Fruit fly (Drosophila melanogaster) whole organism, prepupa: ENCODE data around the gene trbl.

Experiments used
- Blimp-1 ChIP-seq: fragments of 200-800 bp; sonication (Bioruptor generic); optimal IDR thresholded peaks from 3 replicates; lab custom pipeline; 2017; ENCODE audit warnings: missing biosample characterization, missing genetic modification characterization, mild to moderate bottlenecking, moderate library complexity, missing genetic modification reagents
- CG10631 ChIP-seq: fragments of 200-800 bp; sonication (Bioruptor generic); optimal IDR thresholded peaks from 2 replicates; lab custom pipeline; 2016; ENCODE audit warnings: missing biosample characterization, missing genetic modification characterization
- CG10669 ChIP-seq: fragments of 200-800 bp; sonication (Bioruptor generic); optimal IDR thresholded peaks from 3 replicates; lab custom pipeline; 2018; ENCODE audit warnings: missing biosample characterization, mild to moderate bottlenecking, missing genetic modification characterization, moderate library complexity
- CG11294 ChIP-seq: fragments of 200-800 bp; sonication (Bioruptor generic); IDR thresholded peaks from 2 replicates; pipeline ENCODE4 v1.3.6; 2022; ENCODE audit warnings: missing biosample characterization, missing genetic modification characterization
- CG11762 ChIP-seq: fragments of 200-800 bp; sonication (Bioruptor generic); optimal IDR thresholded peaks from 3 replicates; lab custom pipeline; 2016; ENCODE audit warnings: missing biosample characterization, missing genetic modification characterization; ENCODE audit not compliant: insufficient read depth
- CG15336 ChIP-seq: fragments of 200-800 bp; sonication (Bioruptor generic); IDR thresholded peaks from 2 replicates; pipeline ENCODE4 v1.3.6; 2022; ENCODE audit warnings: missing biosample characterization, missing genetic modification characterization
- CG1621 ChIP-seq: fragments of 200-800 bp; sonication (Bioruptor generic); optimal IDR thresholded peaks from 3 replicates; lab custom pipeline; 2018; ENCODE audit warnings: missing biosample characterization, mild to moderate bottlenecking, missing genetic modification characterization
- CG32006 ChIP-seq: fragments of 200-800 bp; sonication (Bioruptor generic); optimal IDR thresholded peaks from 3 replicates; lab custom pipeline; 2017; ENCODE audit warnings: missing biosample characterization, mild to moderate bottlenecking, missing genetic modification characterization
- CG34406 ChIP-seq: fragments of 200-800 bp; sonication (Bioruptor generic); optimal IDR thresholded peaks from 3 replicates; lab custom pipeline; 2016; ENCODE audit warnings: missing biosample characterization, missing genetic modification characterization
- CG3919 ChIP-seq: fragments of 200-800 bp; sonication (Bioruptor generic); optimal IDR thresholded peaks from 3 replicates; lab custom pipeline; 2016; ENCODE audit warnings: missing biosample characterization, missing genetic modification characterization
- CG4318 ChIP-seq: fragments of 200-800 bp; sonication (Bioruptor generic); optimal IDR thresholded peaks from 3 replicates; lab custom pipeline; 2017; ENCODE audit warnings: missing biosample characterization, mild to moderate bottlenecking, missing genetic modification characterization
- CG6163 ChIP-seq: fragments of 200-800 bp; sonication (Bioruptor generic); IDR thresholded peaks from 3 replicates; pipeline ENCODE4 v1.3.6; 2022; ENCODE audit warnings: missing biosample characterization, missing genetic modification characterization
- CG6276 ChIP-seq: fragments of 200-800 bp; sonication (Bioruptor generic); optimal IDR thresholded peaks from 2 replicates; lab custom pipeline; 2017; ENCODE audit warnings: missing biosample characterization, mild to moderate bottlenecking, missing genetic modification characterization
- CG6792 ChIP-seq: fragments of 200-800 bp; sonication (Bioruptor generic); optimal IDR thresholded peaks from 3 replicates; lab custom pipeline; 2016; ENCODE audit warnings: missing biosample characterization, missing genetic modification characterization
- CG6808 ChIP-seq: fragments of 200-800 bp; sonication (Bioruptor generic); optimal IDR thresholded peaks from 3 replicates; lab custom pipeline; 2017; ENCODE audit warnings: missing biosample characterization, missing genetic modification characterization, mild to moderate bottlenecking, moderate library complexity, missing genetic modification reagents
- CG6854 ChIP-seq: fragments of 200-800 bp; sonication (Bioruptor generic); optimal IDR thresholded peaks from 2 replicates; lab custom pipeline; 2017; ENCODE audit warnings: missing biosample characterization, mild to moderate bottlenecking, missing genetic modification characterization
- CG7368 ChIP-seq: fragments of 200-800 bp; sonication (Bioruptor generic); optimal IDR thresholded peaks from 3 replicates; lab custom pipeline; 2016; ENCODE audit warnings: missing biosample characterization, missing genetic modification characterization
- CG8632 ChIP-seq: fragments of 200-800 bp; sonication (Bioruptor generic); optimal IDR thresholded peaks from 3 replicates; lab custom pipeline; 2016; ENCODE audit warnings: missing biosample characterization, missing genetic modification characterization
- CG9139 ChIP-seq: fragments of 200-800 bp; sonication (Bioruptor generic); optimal IDR thresholded peaks from 3 replicates; lab custom pipeline; 2017; ENCODE audit warnings: missing biosample characterization, mild to moderate bottlenecking, missing genetic modification characterization
- Eip75B ChIP-seq: fragments of 200-800 bp; sonication (Bioruptor generic); optimal IDR thresholded peaks from 3 replicates; lab custom pipeline; 2016; ENCODE audit warnings: missing biosample characterization, missing genetic modification characterization
- Eip93F ChIP-seq: fragments of 200-800 bp; sonication (Bioruptor generic); optimal IDR thresholded peaks from 2 replicates; lab custom pipeline; 2016; ENCODE audit warnings: missing biosample characterization, mild to moderate bottlenecking, missing genetic modification characterization
- Ets21C ChIP-seq: fragments of 200-800 bp; sonication (Bioruptor generic); optimal IDR thresholded peaks from 3 replicates; lab custom pipeline; 2016; ENCODE audit warnings: missing biosample characterization, missing genetic modification characterization
- Ets96B ChIP-seq: fragments of 200-800 bp; optimal IDR thresholded peaks from 2 replicates; lab custom pipeline; 2019; ENCODE audit warnings: missing biosample characterization, mild to moderate bottlenecking, missing genetic modification characterization, moderate library complexity
- Hr38 ChIP-seq: sonication (Bioruptor generic); optimal IDR thresholded peaks from 2 replicates; lab custom pipeline; 2016; ENCODE audit warnings: missing biosample characterization, missing genetic modification characterization
- Hr39 ChIP-seq: fragments of 200-800 bp; sonication (Bioruptor generic); optimal IDR thresholded peaks from 2 replicates; lab custom pipeline; 2016; ENCODE audit warnings: missing biosample characterization, missing genetic modification characterization
- Hr4 ChIP-seq: fragments of 200-800 bp; sonication (Bioruptor generic); optimal IDR thresholded peaks from 3 replicates; lab custom pipeline; 2016; ENCODE audit warnings: missing biosample characterization, missing genetic modification characterization
- Lpt ChIP-seq: fragments of 200-800 bp; sonication (Bioruptor generic); optimal IDR thresholded peaks from 3 replicates; lab custom pipeline; 2016; ENCODE audit warnings: missing biosample characterization, missing genetic modification characterization
- Met ChIP-seq: fragments of 200-800 bp; sonication (Bioruptor generic); optimal IDR thresholded peaks from 3 replicates; lab custom pipeline; 2016; ENCODE audit warnings: missing biosample characterization, missing genetic modification characterization
- OdsH ChIP-seq: fragments of 200-800 bp; sonication (Bioruptor generic); optimal IDR thresholded peaks from 3 replicates; lab custom pipeline; 2016; ENCODE audit warnings: missing biosample characterization, missing genetic modification characterization
- Sox14 ChIP-seq: fragments of 200-800 bp; sonication (Bioruptor generic); optimal IDR thresholded peaks from 3 replicates; lab custom pipeline; 2016; ENCODE audit warnings: missing biosample characterization, missing genetic modification characterization
- achi ChIP-seq: fragments of 200-800 bp; sonication (Bioruptor generic); optimal IDR thresholded peaks from 3 replicates; lab custom pipeline; 2016; ENCODE audit warnings: missing biosample characterization, missing genetic modification characterization
- acj6 ChIP-seq: fragments of 200-800 bp; sonication (Bioruptor generic); optimal IDR thresholded peaks from 3 replicates; lab custom pipeline; 2016; ENCODE audit warnings: missing biosample characterization, missing genetic modification characterization
- dac ChIP-seq: fragments of 200-800 bp; sonication (Bioruptor generic); optimal IDR thresholded peaks from 2 replicates; lab custom pipeline; 2017; ENCODE audit warnings: missing biosample characterization, mild to moderate bottlenecking, missing genetic modification characterization
- eg ChIP-seq: fragments of 200-800 bp; sonication (Bioruptor generic); IDR thresholded peaks from 3 replicates; pipeline ENCODE4 v1.3.6; 2022; ENCODE audit warnings: missing biosample characterization, missing genetic modification characterization
- esn ChIP-seq: fragments of 200-800 bp; sonication (Bioruptor generic); optimal IDR thresholded peaks from 2 replicates; lab custom pipeline; 2016; ENCODE audit warnings: missing biosample characterization, mild to moderate bottlenecking, missing genetic modification characterization, moderate library complexity
- fd85E ChIP-seq: fragments of 200-800 bp; sonication (Bioruptor generic); optimal IDR thresholded peaks from 3 replicates; lab custom pipeline; 2016; ENCODE audit warnings: missing biosample characterization, missing genetic modification characterization
- fkh ChIP-seq: fragments of 200-800 bp; sonication (Bioruptor generic); optimal IDR thresholded peaks from 3 replicates; lab custom pipeline; 2017; ENCODE audit warnings: missing biosample characterization, mild to moderate bottlenecking, missing genetic modification characterization, moderate library complexity
- lz ChIP-seq: fragments of 200-800 bp; sonication (Bioruptor generic); optimal IDR thresholded peaks from 3 replicates; lab custom pipeline; 2016; ENCODE audit warnings: missing biosample characterization, missing genetic modification characterization
- net ChIP-seq: fragments of 200-800 bp; sonication (Bioruptor generic); optimal IDR thresholded peaks from 3 replicates; lab custom pipeline; 2016; ENCODE audit warnings: missing biosample characterization, missing genetic modification characterization
- pdm3 ChIP-seq: fragments of 200-800 bp; sonication (Bioruptor generic); optimal IDR thresholded peaks from 3 replicates; lab custom pipeline; 2016; ENCODE audit warnings: missing biosample characterization, missing genetic modification characterization
- salr ChIP-seq, 2 experiments: fragments of 200-800 bp; sonication (Bioruptor generic); optimal IDR thresholded peaks; 3 replicates each; lab custom pipeline; 2016 to 2018; ENCODE audit warnings: missing biosample characterization in 2 of 2, missing genetic modification characterization in 2 of 2, mild to moderate bottlenecking in 1 of 2
- ss ChIP-seq, 2 experiments: fragments of 200-800 bp; sonication (Bioruptor generic); optimal IDR thresholded peaks; 2 replicates in 1 of 2; 3 replicates in 1 of 2; lab custom pipeline; 2017 to 2018; ENCODE audit warnings: mild to moderate bottlenecking in 2 of 2, missing biosample characterization in 2 of 2, missing genetic modification characterization in 2 of 2, moderate library complexity in 1 of 2
- svp ChIP-seq: fragments of 200-800 bp; sonication (Bioruptor generic); peaks from one replicate; lab custom pipeline; 2016; ENCODE audit warnings: missing biosample characterization, missing genetic modification characterization
- topi ChIP-seq: fragments of 200-800 bp; sonication (Bioruptor generic); optimal IDR thresholded peaks from 3 replicates; lab custom pipeline; 2016; ENCODE audit warnings: missing biosample characterization, missing genetic modification characterization
- vri ChIP-seq: fragments of 200-800 bp; sonication (Bioruptor generic); optimal IDR thresholded peaks from 3 replicates; lab custom pipeline; 2016; ENCODE audit warnings: missing biosample characterization, mild to moderate bottlenecking, missing genetic modification characterization

trbl gene

dm6 chr3L:20447337-20447736 lies 45.9 kb upstream of the trbl start (continued):
- no peak for TF ChIP-seq CG7368 (GFP tag; lab: Kevin White, UChicago)
- TF ChIP-seq CG6163 (GFP tag; lab: Robert Waterston, UW) = peak; percentile 56; the same call in 2 of the 3 replicates
- no peak for TF ChIP-seq Lpt
- no peak for TF ChIP-seq fd85E (GFP tag; lab: Kevin White, UChicago)
- peak; percentile 52 for TF ChIP-seq pdm3
- no peak for TF ChIP-seq dac (GFP tag; lab: Kevin White, UChicago)
- TF ChIP-seq lz = peak; percentile 31
- no peak for TF ChIP-seq CG9139 (GFP tag; lab: Kevin White, UChicago)
- TF ChIP-seq Ets96B (tag; lab: Kevin White, UChicago) = no peak
- TF ChIP-seq Blimp-1 (GFP tag; lab: Kevin White, UChicago) = no peak
- no peak for TF ChIP-seq Ets21C (GFP tag; lab: Kevin White, UChicago)
- peak; percentile 4 for TF ChIP-seq esn (GFP tag; lab: Kevin White, UChicago)
- TF ChIP-seq CG3919 (GFP tag; lab: Kevin White, UChicago) = peak; percentile 3

- TF ChIP-seq svp (GFP tag; lab: Kevin White, UChicago) = peak; percentile 96
- TF ChIP-seq CG6163 (GFP tag; lab: Robert Waterston, UW) = 0 out of 3 replicates have a peak, but pooled peaks have one; percentile 22
- TF ChIP-seq CG11762 (GFP tag; lab: Kevin White, UChicago) = no peak
- no peak for TF ChIP-seq fkh (GFP tag; lab: Kevin White, UChicago)
- TF ChIP-seq CG6808 (GFP tag; lab: Kevin White, UChicago) = no peak
- no peak for TF ChIP-seq Ets96B (tag; lab: Kevin White, UChicago)
- no peak for TF ChIP-seq CG10631 (GFP tag; lab: Kevin White, UChicago)
Observed at dm6 chr3L:20446030-20446429, 44.6 kb upstream of the trbl start.

- TF ChIP-seq Eip93F (GFP tag; lab: Kevin White, UChicago) (peak; percentile 75), CG32006 (GFP tag; lab: Kevin White, UChicago) (peak; percentile 91), CG4318 (GFP tag; lab: Kevin White, UChicago) (peak; percentile 81), vri (peak; percentile 82), CG1621 (tag; lab: Kevin White, UChicago) (peak; percentile 80), Hr39 (GFP tag; lab: Kevin White, UChicago) (peak; percentile 81), Hr4 (peak; percentile 77), lz (peak; percentile 84), eg (GFP tag; lab: Robert Waterston, UW) (peak; percentile 92), Hr38 (GFP tag; lab: Kevin White, UChicago) (no peak), OdsH (GFP tag; lab: Kevin White, UChicago) (peak; percentile 94), CG6792 (peak; percentile 89), CG10669 (peak; percentile 85), CG6276 (GFP tag; lab: Kevin White, UChicago) (peak; percentile 86), CG6854 (GFP tag; lab: Kevin White, UChicago) (peak; percentile 82), Ets96B (tag; lab: Kevin White, UChicago) (peak; percentile 82), acj6 (GFP tag; lab: Kevin White, UChicago) (peak; percentile 92), CG8632 (GFP tag; lab: Kevin White, UChicago) (peak; percentile 93), svp (GFP tag; lab: Kevin White, UChicago) (peak; percentile 96), CG6808 (GFP tag; lab: Kevin White, UChicago) (peak; percentile 76), fkh (GFP tag; lab: Kevin White, UChicago) (peak; percentile 23), Lpt (peak; percentile 82), fd85E (GFP tag; lab: Kevin White, UChicago) (peak; percentile 71), Blimp-1 (GFP tag; lab: Kevin White, UChicago) (peak; percentile 72), Met (peak; percentile 87), salr (GFP tag; optimal IDR thresholded peaks at IDR 0.05; lab: Kevin White, UChicago) (peak; percentile 68 to 91), topi (peak; percentile 91), achi (GFP tag; lab: Kevin White, UChicago) (peak; percentile 92), CG6163 (GFP tag; lab: Robert Waterston, UW) (peak; percentile 95), CG15336 (GFP tag; lab: Robert Waterston, UW) (peak; percentile 89), ss (GFP tag; optimal IDR thresholded peaks at IDR 0.05; lab: Kevin White, UChicago) (peak; percentile 58 to 73), net (GFP tag; lab: Kevin White, UChicago) (peak; percentile 92), Eip75B (GFP tag; lab: Kevin White, UChicago) (peak; percentile 85), Sox14 (peak; percentile 86), CG34406 (GFP tag; lab: Kevin White, UChicago) (peak; percentile 91), CG11294 (GFP tag; lab: Robert Waterston, UW) (peak; percentile 80)
Observed at dm6 chr3L:20444815-20445519, 43.6 kb upstream of the trbl start.
